Fruit fly (Drosophila melanogaster) whole organism, prepupa: Measurements from ENCODE around the gene CG3349.

Source experiments
- CG11294 ChIP-seq: fragments of 200-800 bp; sonication (Bioruptor generic); IDR thresholded peaks from 2 replicates; pipeline ENCODE4 v1.3.6; 2022; ENCODE audit warnings: missing biosample characterization, missing genetic modification characterization
- CG31627 ChIP-seq: fragments of 200-800 bp; sonication (Bioruptor generic); optimal IDR thresholded peaks from 3 replicates; lab custom pipeline; 2016; ENCODE audit warnings: missing biosample characterization, missing genetic modification characterization
- CG32006 ChIP-seq: fragments of 200-800 bp; sonication (Bioruptor generic); optimal IDR thresholded peaks from 3 replicates; lab custom pipeline; 2017; ENCODE audit warnings: missing biosample characterization, mild to moderate bottlenecking, missing genetic modification characterization
- CG34406 ChIP-seq: fragments of 200-800 bp; sonication (Bioruptor generic); optimal IDR thresholded peaks from 3 replicates; lab custom pipeline; 2016; ENCODE audit warnings: missing biosample characterization, missing genetic modification characterization
- CG3919 ChIP-seq: fragments of 200-800 bp; sonication (Bioruptor generic); optimal IDR thresholded peaks from 3 replicates; lab custom pipeline; 2016; ENCODE audit warnings: missing biosample characterization, missing genetic modification characterization
- CG7368 ChIP-seq: fragments of 200-800 bp; sonication (Bioruptor generic); optimal IDR thresholded peaks from 3 replicates; lab custom pipeline; 2016; ENCODE audit warnings: missing biosample characterization, missing genetic modification characterization
- CG8632 ChIP-seq: fragments of 200-800 bp; sonication (Bioruptor generic); optimal IDR thresholded peaks from 3 replicates; lab custom pipeline; 2016; ENCODE audit warnings: missing biosample characterization, missing genetic modification characterization
- CG9139 ChIP-seq: fragments of 200-800 bp; sonication (Bioruptor generic); optimal IDR thresholded peaks from 3 replicates; lab custom pipeline; 2017; ENCODE audit warnings: missing biosample characterization, mild to moderate bottlenecking, missing genetic modification characterization
- Hr38 ChIP-seq: sonication (Bioruptor generic); optimal IDR thresholded peaks from 2 replicates; lab custom pipeline; 2016; ENCODE audit warnings: missing biosample characterization, missing genetic modification characterization
- Met ChIP-seq: fragments of 200-800 bp; sonication (Bioruptor generic); optimal IDR thresholded peaks from 3 replicates; lab custom pipeline; 2016; ENCODE audit warnings: missing biosample characterization, missing genetic modification characterization
- achi ChIP-seq: fragments of 200-800 bp; sonication (Bioruptor generic); optimal IDR thresholded peaks from 3 replicates; lab custom pipeline; 2016; ENCODE audit warnings: missing biosample characterization, missing genetic modification characterization
- eg ChIP-seq: fragments of 200-800 bp; sonication (Bioruptor generic); IDR thresholded peaks from 3 replicates; pipeline ENCODE4 v1.3.6; 2022; ENCODE audit warnings: missing biosample characterization, missing genetic modification characterization
- fkh ChIP-seq: fragments of 200-800 bp; sonication (Bioruptor generic); optimal IDR thresholded peaks from 3 replicates; lab custom pipeline; 2017; ENCODE audit warnings: missing biosample characterization, mild to moderate bottlenecking, missing genetic modification characterization, moderate library complexity
- lz ChIP-seq: fragments of 200-800 bp; sonication (Bioruptor generic); optimal IDR thresholded peaks from 3 replicates; lab custom pipeline; 2016; ENCODE audit warnings: missing biosample characterization, missing genetic modification characterization

- TF ChIP-seq CG31627 (GFP tag; lab: Kevin White, UChicago): no peak
- TF ChIP-seq CG11294 (GFP tag; lab: Robert Waterston, UW): no peak
- no peak for TF ChIP-seq CG34406 (GFP tag; lab: Kevin White, UChicago)
- no peak for TF ChIP-seq CG7368
- TF ChIP-seq lz: no peak
- TF ChIP-seq achi: no peak
- no peak for TF ChIP-seq Met (GFP tag; lab: Kevin White, UChicago)
- TF ChIP-seq fkh (GFP tag; lab: Kevin White, UChicago): no peak
- TF ChIP-seq CG32006 (GFP tag; lab: Kevin White, UChicago): no peak
- TF ChIP-seq Hr38 (GFP tag; lab: Kevin White, UChicago): no peak
- no peak for TF ChIP-seq CG9139 (GFP tag; lab: Kevin White, UChicago)
- TF ChIP-seq eg (GFP tag; lab: Robert Waterston, UW): no peak
- TF ChIP-seq CG8632 (GFP tag; lab: Kevin White, UChicago): no peak
- no peak for TF ChIP-seq CG3919 (GFP tag; lab: Kevin White, UChicago)
These were observed 18.9 kb upstream of the CG3349 start for dm6 chr3L:14960549-14960948.
